Fruit fly (Drosophila melanogaster) whole organism, embryonic: ENCODE results near the gene Gnf1.

Experiments used
- CG18476 ChIP-seq: fragments of 200-800 bp; sonication (Bioruptor generic); optimal IDR thresholded peaks from 2 replicates; lab custom pipeline; 2016; ENCODE audit warnings: missing biosample characterization, mild to moderate bottlenecking, missing genetic modification characterization
- CG2120 ChIP-seq: fragments of 200-800 bp; sonication (Bioruptor generic); optimal IDR thresholded peaks from 3 replicates; lab custom pipeline; 2016; ENCODE audit warnings: missing biosample characterization, missing genetic modification characterization

- TF ChIP-seq CG2120 (GFP tag; lab: Kevin White, UChicago), result no peak
- no peak for TF ChIP-seq CG18476 (GFP tag; lab: Kevin White, UChicago)
Measured at dm6 chr3R:4955152-4955551, 48.7 kb downstream of the Gnf1 start, which contains the start of gene Jhbp3.
